Worm (Caenorhabditis elegans) whole organism, L4 larva: ENCODE measurements around the gene lys-8.

Experiments
- ZK337.2 ChIP-seq: fragments of 200-800 bp; sonication (Bioruptor generic); IDR thresholded peaks from 2 replicates; pipeline ENCODE4 v1.3.6; 2022; ENCODE audit warnings: missing genetic modification reagents, missing genetic modification characterization, missing compliant biosample characterization
- aly-2 ChIP-seq: sonication (generic microtip); optimal IDR thresholded peaks from 2 replicates; lab custom pipeline; 2018; ENCODE audit warnings: missing biosample characterization, missing genetic modification characterization
- ama-1 ChIP-seq: fragments of 150-350 bp; optimal IDR thresholded peaks from 2 replicates; lab custom pipeline; 2014; ENCODE audit warnings: inconsistent platforms, mixed read lengths
- arid-1 ChIP-seq: fragments of 200-800 bp; sonication (Bioruptor generic); conservative IDR thresholded peaks from 2 replicates; pipeline ENCODE4 v1.3.6; 2022; ENCODE audit warnings: missing genetic modification reagents, missing genetic modification characterization, missing compliant biosample characterization
- ceh-82 ChIP-seq: sonication (generic microtip); optimal IDR thresholded peaks from 2 replicates; lab custom pipeline; 2017; ENCODE audit warnings: missing biosample characterization, missing genetic modification characterization
- jun-1 ChIP-seq: fragments of 150-350 bp; optimal IDR thresholded peaks from 2 replicates; lab custom pipeline; 2014; ENCODE audit warnings: missing biosample characterization, missing genetic modification reagents, missing genetic modification characterization
- lin-13 ChIP-seq: fragments of 150-350 bp; optimal IDR thresholded peaks from 2 replicates; lab custom pipeline; 2014; ENCODE audit warnings: missing biosample characterization, missing genetic modification reagents, missing genetic modification characterization
- lir-3 ChIP-seq: sonication (generic microtip); optimal IDR thresholded peaks from 2 replicates; lab custom pipeline; 2016; ENCODE audit warnings: mild to moderate bottlenecking, missing genetic modification characterization, missing compliant biosample characterization
- mdl-1 ChIP-seq, 2 experiments: fragments of 150-350 bp in 1 of 2; sonication (generic microtip) in 1 of 2; optimal IDR thresholded peaks; 2 replicates each; lab custom pipeline; 2014 to 2017; ENCODE audit warnings: missing biosample characterization in 2 of 2, missing genetic modification characterization in 2 of 2
- nhr-237 ChIP-seq: sonication (generic microtip); optimal IDR thresholded peaks from 2 replicates; lab custom pipeline; 2017; ENCODE audit warnings: missing biosample characterization, missing genetic modification characterization
- nhr-6 ChIP-seq: fragments of 150-350 bp; optimal IDR thresholded peaks from 2 replicates; lab custom pipeline; 2014; ENCODE audit warnings: missing biosample characterization, missing genetic modification characterization
- zag-1 ChIP-seq: fragments of 150-350 bp; optimal IDR thresholded peaks from 2 replicates; lab custom pipeline; 2014; ENCODE audit warnings: missing biosample characterization, missing genetic modification characterization

ce11 chrII:5589690-5590089 is 3.7 kb downstream of the lys-8 start, which contains the start of gene C17G10.13:
- no peak for TF ChIP-seq ceh-82
- no peak for TF ChIP-seq arid-1 (GFP tag; lab: Robert Waterston, UW)
- TF ChIP-seq zag-1, result no peak
- TF ChIP-seq ZK337.2 (GFP tag; lab: Robert Waterston, UW), result no peak
- no peak for TF ChIP-seq lir-3
- TF ChIP-seq lin-13 (GFP tag; lab: Kevin White, UChicago), result no peak
- no peak for TF ChIP-seq jun-1 (tag; lab: Kevin White, UChicago)
- no peak for TF ChIP-seq nhr-6 (tag; lab: Kevin White, UChicago)
- TF ChIP-seq ama-1 (lab: Kevin White, UChicago), result no peak
- TF ChIP-seq aly-2 (tag; lab: Kevin White, UChicago), result no peak
- TF ChIP-seq nhr-237 (tag; lab: Kevin White, UChicago), result no peak
- TF ChIP-seq mdl-1 (tag; optimal IDR thresholded peaks at IDR 0.05; lab: Kevin White, UChicago), result no peak
